Worm (Caenorhabditis elegans): ENCODE measurements around the gene ZC443.4.
"Not testable (repeated sequence)": the region's sequence is repeated elsewhere in the genome, so short reads cannot be mapped to it uniquely, and the experiment has no call there.

ce11 chrV:12865615-12866014 lies 45.9 kb upstream of the ZC443.4 start, which contains the start of gene T07F10.5:
- TF ChIP-seq snpc-4 (tag; optimal IDR thresholded peaks at IDR 0.05); lin-35 (GFP tag; optimal IDR thresholded peaks at IDR 0.05): not testable (repeated sequence)
